Fruit fly (Drosophila melanogaster) whole organism, embryonic: ENCODE data around the gene tex.

Experiments used
- Ada2b ChIP-seq: fragments of 200-800 bp; sonication (Bioruptor generic); IDR thresholded peaks from 2 replicates; pipeline ENCODE4 v1.3.6; 2022; ENCODE audit warnings: missing biosample characterization, missing genetic modification characterization
- Atf3 ChIP-seq: fragments of 200-800 bp; sonication (Bioruptor generic); optimal IDR thresholded peaks from 3 replicates; lab custom pipeline; 2016; ENCODE audit warnings: missing biosample characterization, missing genetic modification characterization
- Bgb ChIP-seq: fragments of 200-800 bp; sonication (Bioruptor generic); IDR thresholded peaks from 2 replicates; pipeline ENCODE4 v1.3.6; 2022; ENCODE audit warnings: missing biosample characterization, missing genetic modification characterization; ENCODE audit not compliant: partially characterized antibody
- CG10321 ChIP-seq: fragments of 200-800 bp; sonication (Bioruptor generic); IDR thresholded peaks from 2 replicates; pipeline ENCODE4 v1.3.6; 2022; ENCODE audit warnings: missing biosample characterization, missing genetic modification characterization
- CG10462 ChIP-seq: fragments of 200-800 bp; sonication (Bioruptor generic); optimal IDR thresholded peaks from 2 replicates; lab custom pipeline; 2016; ENCODE audit warnings: missing biosample characterization, missing genetic modification characterization
- CG11085 ChIP-seq: fragments of 200-800 bp; sonication (Bioruptor generic); IDR thresholded peaks from 2 replicates; pipeline ENCODE4 v1.3.6; 2022; ENCODE audit warnings: missing biosample characterization, missing genetic modification characterization
- CG12299 ChIP-seq: fragments of 200-800 bp; sonication (Bioruptor generic); optimal IDR thresholded peaks from 2 replicates; lab custom pipeline; 2018; ENCODE audit warnings: missing biosample characterization, mild to moderate bottlenecking, missing genetic modification characterization
- CG13424 ChIP-seq: fragments of 200-800 bp; sonication (Bioruptor generic); optimal IDR thresholded peaks from 2 replicates; lab custom pipeline; 2019; ENCODE audit warnings: missing biosample characterization, mild to moderate bottlenecking, missing genetic modification characterization, moderate library complexity
- CG14050 ChIP-seq: fragments of 200-800 bp; sonication (Bioruptor generic); IDR thresholded peaks from 3 replicates; pipeline ENCODE4 v1.3.6; 2022; ENCODE audit warnings: missing biosample characterization, missing genetic modification characterization
- CG15269 ChIP-seq: fragments of 200-800 bp; sonication (Bioruptor generic); optimal IDR thresholded peaks from 2 replicates; lab custom pipeline; 2018; ENCODE audit warnings: missing biosample characterization, mild to moderate bottlenecking, missing genetic modification characterization, moderate library complexity
- CG1603 ChIP-seq: fragments of 200-800 bp; sonication (Bioruptor generic); optimal IDR thresholded peaks from 2 replicates; lab custom pipeline; 2019; ENCODE audit warnings: missing biosample characterization, mild to moderate bottlenecking, missing genetic modification characterization, moderate library complexity
- CG17612 ChIP-seq: fragments of 200-800 bp; sonication (Bioruptor generic); IDR thresholded peaks from 2 replicates; pipeline ENCODE4 v1.3.6; 2022; ENCODE audit warnings: missing biosample characterization, missing genetic modification characterization
- CG3065 ChIP-seq: fragments of 200-800 bp; sonication (Bioruptor generic); optimal IDR thresholded peaks from 2 replicates; lab custom pipeline; 2016; ENCODE audit warnings: missing biosample characterization, missing genetic modification characterization
- CG34422 ChIP-seq: fragments of 200-800 bp; sonication (Bioruptor generic); IDR thresholded peaks from 3 replicates; pipeline ENCODE4 v1.3.6; 2022; ENCODE audit warnings: missing biosample characterization, missing genetic modification characterization
- CG3726 ChIP-seq: fragments of 200-800 bp; sonication (Bioruptor generic); IDR thresholded peaks from 3 replicates; pipeline ENCODE4, ENCODE4 v1.3.6; 2022; ENCODE audit warnings: missing biosample characterization, missing genetic modification characterization
- CG4424 ChIP-seq: fragments of 200-800 bp; sonication (Bioruptor generic); optimal IDR thresholded peaks from 3 replicates; lab custom pipeline; 2016; ENCODE audit warnings: missing biosample characterization, missing genetic modification characterization
- CG4707 ChIP-seq: fragments of 200-800 bp; sonication (Bioruptor generic); optimal IDR thresholded peaks from 2 replicates; lab custom pipeline; 2018; ENCODE audit warnings: missing biosample characterization, mild to moderate bottlenecking, missing genetic modification characterization, moderate library complexity
- CG4730 ChIP-seq: fragments of 200-800 bp; sonication (Bioruptor generic); IDR thresholded peaks from 2 replicates; pipeline ENCODE4 v1.3.6; 2022; ENCODE audit warnings: missing biosample characterization, missing genetic modification characterization
- CG6689 ChIP-seq: fragments of 200-800 bp; sonication (Bioruptor generic); IDR thresholded peaks from 2 replicates; pipeline ENCODE4 v1.3.6; 2022; ENCODE audit warnings: missing biosample characterization, missing genetic modification characterization
- CG7928 ChIP-seq: fragments of 200-800 bp; sonication (Bioruptor generic); optimal IDR thresholded peaks from 2 replicates; lab custom pipeline; 2017; ENCODE audit warnings: missing biosample characterization, mild to moderate bottlenecking, missing genetic modification characterization
- CG8290 ChIP-seq, 3 experiments: fragments of 200-800 bp; sonication (Bioruptor generic); optimal IDR thresholded peaks; 2 replicates each; lab custom pipeline; 2016 to 2019; ENCODE audit warnings: missing biosample characterization in 3 of 3, missing genetic modification characterization in 3 of 3, mild to moderate bottlenecking in 2 of 3, moderate library complexity in 1 of 3
- CG8359 ChIP-seq: fragments of 200-800 bp; sonication (Bioruptor generic); optimal IDR thresholded peaks from 2 replicates; lab custom pipeline; 2017; ENCODE audit warnings: missing biosample characterization, mild to moderate bottlenecking, missing genetic modification characterization, borderline replicate concordance
- CG8478 ChIP-seq: fragments of >200 bp; optimal IDR thresholded peaks from 2 replicates; lab custom pipeline; 2018
- Dll ChIP-seq: fragments of 200-800 bp; sonication (Bioruptor generic); IDR thresholded peaks from 4 replicates; pipeline ENCODE4 v1.3.6; 2022; ENCODE audit warnings: missing biosample characterization, missing genetic modification characterization; ENCODE audit not compliant: partially characterized antibody
- Dp ChIP-seq: fragments of 200-800 bp; sonication (Bioruptor generic); optimal IDR thresholded peaks from 2 replicates; lab custom pipeline; 2018; ENCODE audit warnings: missing biosample characterization, mild to moderate bottlenecking, missing genetic modification characterization, moderate library complexity
- Hsf ChIP-seq: fragments of 200-800 bp; sonication (Bioruptor generic); optimal IDR thresholded peaks from 3 replicates; lab custom pipeline; 2016; ENCODE audit warnings: missing biosample characterization, missing genetic modification characterization
- Kr ChIP-seq: fragments of 200-800 bp; sonication (Bioruptor generic); optimal IDR thresholded peaks from 2 replicates; lab custom pipeline; 2017; ENCODE audit warnings: missing biosample characterization, mild to moderate bottlenecking, missing genetic modification characterization
- Mad ChIP-seq: fragments of 200-800 bp; sonication (Bioruptor generic); optimal IDR thresholded peaks from 2 replicates; lab custom pipeline; 2016; ENCODE audit warnings: missing biosample characterization, missing genetic modification characterization
- Rfx ChIP-seq: fragments of 200-800 bp; sonication (Bioruptor generic); IDR thresholded peaks from 2 replicates; pipeline ENCODE4 v1.3.6; 2022; ENCODE audit warnings: missing biosample characterization, missing genetic modification characterization
- Sry-δ ChIP-seq: fragments of 200-800 bp; sonication (Bioruptor generic); optimal IDR thresholded peaks from 2 replicates; lab custom pipeline; 2016; ENCODE audit warnings: missing biosample characterization, missing genetic modification characterization
- Taf1 ChIP-seq: fragments of 200-800 bp; sonication (Bioruptor generic); IDR thresholded peaks from 2 replicates; pipeline ENCODE4 v1.3.6; 2022; ENCODE audit warnings: missing biosample characterization, missing genetic modification characterization
- Tbp ChIP-seq: fragments of >200 bp; optimal IDR thresholded peaks from 2 replicates; lab custom pipeline; 2018; ENCODE audit warnings: missing biosample characterization, missing genetic modification characterization
- ac ChIP-seq: fragments of 200-800 bp; sonication (Bioruptor generic); optimal IDR thresholded peaks from 3 replicates; lab custom pipeline; 2017; ENCODE audit warnings: missing biosample characterization, mild to moderate bottlenecking, missing genetic modification characterization
- ara ChIP-seq: fragments of 200-800 bp; sonication (Bioruptor generic); IDR thresholded peaks from 2 replicates; pipeline ENCODE4 v1.3.6; 2022; ENCODE audit warnings: missing biosample characterization, missing genetic modification characterization
- bab2 ChIP-seq: fragments of 200-800 bp; sonication (Bioruptor generic); optimal IDR thresholded peaks from 2 replicates; lab custom pipeline; 2016; ENCODE audit warnings: missing biosample characterization, missing genetic modification characterization
- cato ChIP-seq: fragments of 200-800 bp; sonication (Bioruptor generic); optimal IDR thresholded peaks from 2 replicates; lab custom pipeline; 2016; ENCODE audit warnings: missing biosample characterization, missing genetic modification characterization, borderline replicate concordance
- chinmo ChIP-seq: fragments of 200-800 bp; sonication (Bioruptor generic); IDR thresholded peaks from 4 replicates; pipeline ENCODE4 v1.3.6; 2022; ENCODE audit warnings: missing biosample characterization, missing genetic modification characterization; ENCODE audit not compliant: partially characterized antibody
- ftz-f1 ChIP-seq: fragments of 200-800 bp; sonication (Bioruptor generic); optimal IDR thresholded peaks from 2 replicates; lab custom pipeline; 2016; ENCODE audit warnings: missing biosample characterization, missing genetic modification characterization
- hkb ChIP-seq, 2 experiments: fragments of 200-800 bp in 1 of 2; fragments of >200 bp in 1 of 2; sonication (Bioruptor generic) in 1 of 2; IDR thresholded peaks in 1 of 2; optimal IDR thresholded peaks in 1 of 2; 2 replicates each; pipeline versions ENCODE4 v1.3.6 to Lab custom; 2017 to 2022; ENCODE audit warnings: missing biosample characterization in 1 of 2, missing genetic modification characterization in 1 of 2
- ind ChIP-seq: fragments of 200-800 bp; sonication (Bioruptor generic); optimal IDR thresholded peaks from 3 replicates; lab custom pipeline; 2016; ENCODE audit warnings: missing biosample characterization, missing genetic modification characterization
- jigr1 ChIP-seq: fragments of 200-800 bp; sonication (Bioruptor generic); IDR thresholded peaks from 3 replicates; pipeline ENCODE4 v1.3.6; 2022; ENCODE audit warnings: missing biosample characterization, missing genetic modification characterization
- p53 ChIP-seq: fragments of 200-800 bp; sonication (Bioruptor generic); optimal IDR thresholded peaks from 2 replicates; lab custom pipeline; 2016; ENCODE audit warnings: missing biosample characterization, missing genetic modification characterization
- pb ChIP-seq: fragments of 200-800 bp; sonication (Bioruptor generic); optimal IDR thresholded peaks from 3 replicates; lab custom pipeline; 2016; ENCODE audit warnings: missing biosample characterization, missing genetic modification characterization
- peb ChIP-seq: fragments of 200-800 bp; sonication (Bioruptor generic); IDR thresholded peaks from 2 replicates; pipeline ENCODE4 v1.3.6; 2022; ENCODE audit warnings: missing biosample characterization, missing genetic modification characterization
- prd ChIP-seq, 3 experiments: fragments of >200 bp in 2 of 3; fragments of 200-800 bp in 1 of 3; sonication (Bioruptor generic) in 1 of 3; optimal IDR thresholded peaks in 2 of 3; IDR thresholded peaks in 1 of 3; 2 replicates in 2 of 3; 3 replicates in 1 of 3; pipeline versions ENCODE4 v1.3.6 to Lab custom; 2017 to 2022; ENCODE audit warnings: missing biosample characterization in 1 of 3, missing genetic modification characterization in 1 of 3
- sc ChIP-seq, 3 experiments: fragments of >200 bp in 2 of 3; fragments of 200-800 bp in 1 of 3; sonication (Bioruptor generic) in 1 of 3; optimal IDR thresholded peaks; 2 replicates in 2 of 3; 3 replicates in 1 of 3; lab custom pipeline; 2017; ENCODE audit warnings: mild to moderate bottlenecking in 1 of 3, missing biosample characterization in 1 of 3, missing genetic modification characterization in 1 of 3, missing genetic modification reagents in 1 of 3
- ssp ChIP-seq: fragments of 200-800 bp; sonication (Bioruptor generic); IDR thresholded peaks from 2 replicates; pipeline ENCODE4 v1.3.6; 2022; ENCODE audit warnings: missing biosample characterization, missing genetic modification characterization
- stc ChIP-seq: fragments of 200-800 bp; sonication (Bioruptor generic); IDR thresholded peaks from 2 replicates; pipeline ENCODE4 v1.3.6; 2022; ENCODE audit warnings: missing biosample characterization, missing genetic modification characterization
- tll ChIP-seq, 2 experiments: fragments of 200-800 bp in 1 of 2; fragments of >200 bp in 1 of 2; sonication (Bioruptor generic) in 1 of 2; optimal IDR thresholded peaks; 2 replicates each; lab custom pipeline; 2017 to 2019; ENCODE audit warnings: missing biosample characterization in 2 of 2, missing genetic modification characterization in 2 of 2, mild to moderate bottlenecking in 1 of 2, moderate library complexity in 1 of 2
- tx ChIP-seq: fragments of 200-800 bp; sonication (Bioruptor generic); optimal IDR thresholded peaks from 2 replicates; lab custom pipeline; 2016; ENCODE audit warnings: missing biosample characterization, missing genetic modification characterization

The tex gene

DNA sequence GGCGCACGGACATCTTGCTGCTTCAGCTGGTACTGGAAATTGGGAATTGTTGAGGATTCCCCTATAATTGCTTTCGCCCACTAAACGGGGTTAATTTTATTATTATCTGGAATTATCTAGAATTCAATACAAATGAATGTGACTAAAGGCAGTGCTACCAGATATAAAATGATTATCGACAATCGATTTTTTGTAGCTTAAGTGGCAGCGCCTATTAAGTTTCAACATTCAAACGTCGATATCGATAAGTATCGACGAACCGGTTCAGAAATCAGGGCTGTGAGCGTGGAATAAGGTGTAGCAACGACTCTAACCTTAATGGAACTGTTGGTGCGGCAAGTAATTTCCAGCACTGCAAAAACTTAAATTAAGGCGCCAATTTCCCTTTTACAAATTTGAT is 3.3 kb downstream of the tex start, which contains the start of gene Sgt1 (continued):
- no peak for TF ChIP-seq ftz-f1 (GFP tag; lab: Kevin White, UChicago)
- peak in 1 of 2 experiments; percentile 50 for TF ChIP-seq tll (GFP tag; optimal IDR thresholded peaks at IDR 0.05; lab: Kevin White, UChicago)
- peak; percentile 84 for TF ChIP-seq CG1603 (tag; lab: Kevin White, UChicago)
- TF ChIP-seq p53 (GFP tag; lab: Kevin White, UChicago): peak; percentile 22
- TF ChIP-seq peb (GFP tag; lab: Robert Waterston, UW): no peak
- TF ChIP-seq Kr (GFP tag; lab: Kevin White, UChicago): no peak
- TF ChIP-seq Mad (GFP tag; lab: Kevin White, UChicago): peak; percentile 34
- peak; percentile 94 for TF ChIP-seq CG7928 (GFP tag; lab: Kevin White, UChicago)
- TF ChIP-seq CG8359: no peak
- TF ChIP-seq ssp (GFP tag; lab: Robert Waterston, UW): no peak
- peak; percentile 35 for TF ChIP-seq ind (GFP tag; lab: Kevin White, UChicago)
- TF ChIP-seq ac (GFP tag; lab: Kevin White, UChicago): no peak
- no peak for TF ChIP-seq CG17612 (GFP tag; lab: Robert Waterston, UW)
- TF ChIP-seq pb (GFP tag; lab: Kevin White, UChicago): no peak
- TF ChIP-seq Taf1 (GFP tag; lab: Robert Waterston, UW): no peak
- TF ChIP-seq CG34422: no peak
- no peak for TF ChIP-seq CG4424 (GFP tag; lab: Kevin White, UChicago)
- TF ChIP-seq Tbp: no peak
- no peak for TF ChIP-seq Atf3 (GFP tag; lab: Kevin White, UChicago)
- TF ChIP-seq hkb (optimal IDR thresholded peaks at IDR 0.05; lab: Kevin White, UChicago): no peak
- no peak for TF ChIP-seq hkb (GFP tag; IDR thresholded peaks at IDR 0.05; lab: Robert Waterston, UW)
- no peak for TF ChIP-seq CG3065 (GFP tag; lab: Kevin White, UChicago)
- TF ChIP-seq cato (GFP tag; lab: Kevin White, UChicago): no peak
- TF ChIP-seq stc: no peak
- TF ChIP-seq Dll: peak; percentile 85
- peak; percentile 74 for TF ChIP-seq Rfx
- no peak for TF ChIP-seq Ada2b (GFP tag; lab: Robert Waterston, UW)
- no peak for TF ChIP-seq prd (optimal IDR thresholded peaks at IDR 0.05; lab: Kevin White, UChicago)
- TF ChIP-seq prd (GFP tag; IDR thresholded peaks at IDR 0.05; lab: Robert Waterston, UW): no peak
- no peak for TF ChIP-seq CG10462 (GFP tag; lab: Kevin White, UChicago)
- peak; percentile 88 for TF ChIP-seq Bgb (GFP tag; lab: Robert Waterston, UW)
- no peak for TF ChIP-seq CG8478
- no peak for TF ChIP-seq CG10321 (GFP tag; lab: Robert Waterston, UW)
- no peak for TF ChIP-seq chinmo (GFP tag; lab: Robert Waterston, UW)
- no peak for TF ChIP-seq CG6689 (GFP tag; lab: Robert Waterston, UW)
- TF ChIP-seq CG13424 (tag; lab: Kevin White, UChicago): peak; percentile 4
- no peak for TF ChIP-seq ara (GFP tag; lab: Robert Waterston, UW)
- peak; percentile 83 for TF ChIP-seq Sry-δ
- TF ChIP-seq CG4707 (GFP tag; lab: Kevin White, UChicago): no peak
- no peak for TF ChIP-seq jigr1 (GFP tag; lab: Robert Waterston, UW)
- TF ChIP-seq CG14050 (GFP tag; lab: Robert Waterston, UW): no peak
- TF ChIP-seq CG3726 (GFP tag; lab: Robert Waterston, UW): no peak
- peak; percentile 60 for TF ChIP-seq Hsf
- TF ChIP-seq Dp (GFP tag; lab: Kevin White, UChicago): peak; percentile 100
- TF ChIP-seq CG4730 (GFP tag; lab: Robert Waterston, UW): no peak
- peak; percentile 31 for TF ChIP-seq tx (GFP tag; lab: Kevin White, UChicago)
- no peak for TF ChIP-seq sc (optimal IDR thresholded peaks at IDR 0.05; lab: Kevin White, UChicago)
- no peak for TF ChIP-seq sc (GFP tag; optimal IDR thresholded peaks at IDR 0.05; lab: Kevin White, UChicago)
- no peak for TF ChIP-seq CG11085 (GFP tag; lab: Robert Waterston, UW)
- TF ChIP-seq CG8290 (GFP tag; optimal IDR thresholded peaks at IDR 0.05; lab: Kevin White, UChicago): peak; percentile 30
- no peak for TF ChIP-seq CG8290 (tag; optimal IDR thresholded peaks at IDR 0.05; lab: Kevin White, UChicago)
- TF ChIP-seq bab2 (GFP tag; lab: Kevin White, UChicago): peak; percentile 41
- no peak for TF ChIP-seq CG15269 (tag; lab: Kevin White, UChicago)
- TF ChIP-seq CG12299: no peak
